Worm (Caenorhabditis elegans) whole organism, young adult: ENCODE data around the gene F35E8.7.
A peak's percentile ranks its signal among the peaks of the same experiment; 100 is the strongest.

Experiments used
- B0035.1 ChIP-seq: sonication (generic microtip); optimal IDR thresholded peaks from 2 replicates; lab custom pipeline; 2016; ENCODE audit warnings: missing genetic modification characterization, mild to moderate bottlenecking, missing compliant biosample characterization, missing genotype, missing genetic modification reagents
- C17E4.6 ChIP-seq: fragments of 200-800 bp; sonication (Bioruptor generic); IDR thresholded peaks from 2 replicates; pipeline ENCODE4 v1.3.6; 2022; ENCODE audit warnings: missing genetic modification reagents, missing genetic modification characterization, missing compliant biosample characterization
- F39B2.1 ChIP-seq: fragments of 200-800 bp; sonication (Bioruptor generic); IDR thresholded peaks from 2 replicates; pipeline ENCODE4 v1.3.6; 2022; ENCODE audit warnings: missing genetic modification reagents, missing genetic modification characterization, missing compliant biosample characterization
- F52B5.7 ChIP-seq: sonication (generic microtip); optimal IDR thresholded peaks from 2 replicates; lab custom pipeline; 2016; ENCODE audit warnings: mild to moderate bottlenecking, missing genetic modification characterization, missing compliant biosample characterization
- F57C9.4 ChIP-seq: sonication (generic microtip); optimal IDR thresholded peaks from 2 replicates; lab custom pipeline; 2017; ENCODE audit warnings: mild to moderate bottlenecking, missing genetic modification characterization, missing compliant biosample characterization
- K12H6.12 ChIP-seq: fragments of 200-800 bp; sonication (Bioruptor generic); optimal IDR thresholded peaks from 2 replicates; lab custom pipeline; 2018; ENCODE audit warnings: mild to moderate bottlenecking, missing genetic modification characterization, missing compliant biosample characterization
- Y67H2A.10 ChIP-seq: fragments of 200-800 bp; sonication (Bioruptor generic); conservative IDR thresholded peaks from 2 replicates; pipeline ENCODE4 v1.3.6; 2022; ENCODE audit warnings: missing genetic modification reagents, missing genetic modification characterization, missing compliant biosample characterization
- attf-3 ChIP-seq: fragments of 200-800 bp; sonication (Bioruptor generic); conservative IDR thresholded peaks from 2 replicates; pipeline ENCODE4 v1.3.6; 2022; ENCODE audit warnings: missing genetic modification reagents, missing genetic modification characterization, missing compliant biosample characterization
- bed-2 ChIP-seq: fragments of 200-800 bp; sonication (Bioruptor generic); IDR thresholded peaks from 2 replicates; pipeline ENCODE4 v1.3.6; 2022; ENCODE audit warnings: missing genetic modification reagents, missing genetic modification characterization, missing compliant biosample characterization
- ceh-58 ChIP-seq: fragments of 200-800 bp; sonication (Bioruptor generic); IDR thresholded peaks from 2 replicates; pipeline ENCODE4 v1.3.6; 2022; ENCODE audit warnings: missing genetic modification characterization, missing compliant biosample characterization
- chd-7 ChIP-seq: sonication (generic microtip); optimal IDR thresholded peaks from 2 replicates; lab custom pipeline; 2016; ENCODE audit warnings: mild to moderate bottlenecking, missing genetic modification characterization, moderate library complexity, missing compliant biosample characterization
- egl-18 ChIP-seq: fragments of 200-800 bp; sonication (Bioruptor generic); IDR thresholded peaks from 2 replicates; pipeline ENCODE4 v1.3.6; 2022; ENCODE audit warnings: missing genetic modification reagents, missing genetic modification characterization, missing compliant biosample characterization
- egrh-3 ChIP-seq: fragments of 200-800 bp; sonication (Bioruptor generic); IDR thresholded peaks from 2 replicates; pipeline ENCODE4 v1.3.6; 2022; ENCODE audit warnings: missing genetic modification reagents, missing genetic modification characterization, missing compliant biosample characterization
- ekl-4 ChIP-seq: fragments of 200-800 bp; sonication (Bioruptor generic); IDR thresholded peaks from 2 replicates; pipeline ENCODE4 v1.3.6; 2022; ENCODE audit warnings: missing genetic modification reagents, missing genetic modification characterization, missing compliant biosample characterization
- hmg-1.2 ChIP-seq: fragments of 200-800 bp; sonication (Bioruptor generic); IDR thresholded peaks from 2 replicates; pipeline ENCODE4 v1.3.6; 2022; ENCODE audit warnings: missing genetic modification reagents, missing genetic modification characterization, missing compliant biosample characterization
- hrde-1 ChIP-seq: sonication (generic microtip); optimal IDR thresholded peaks from 2 replicates; lab custom pipeline; 2016; ENCODE audit warnings: missing genetic modification characterization, mild to moderate bottlenecking, missing compliant biosample characterization, moderate library complexity, missing genotype, missing genetic modification reagents, borderline replicate concordance
- let-526 ChIP-seq: fragments of 200-800 bp; sonication (Bioruptor generic); IDR thresholded peaks from 2 replicates; pipeline ENCODE4 v1.3.6; 2022; ENCODE audit warnings: missing genetic modification reagents, missing genetic modification characterization, missing compliant biosample characterization
- let-607 ChIP-seq, 2 experiments: fragments of 200-800 bp in 1 of 2; sonication (Bioruptor generic) in 1 of 2; sonication (generic microtip) in 1 of 2; optimal IDR thresholded peaks; 2 replicates each; lab custom pipeline; 2016 to 2018; ENCODE audit warnings: mild to moderate bottlenecking in 2 of 2, missing compliant biosample characterization in 2 of 2, missing genetic modification characterization in 2 of 2, moderate library complexity in 2 of 2, missing genotype in 1 of 2
- lin-54 ChIP-seq: fragments of 200-800 bp; sonication (Bioruptor generic); optimal IDR thresholded peaks from 2 replicates; lab custom pipeline; 2018; ENCODE audit warnings: mild to moderate bottlenecking, missing genetic modification characterization, missing compliant biosample characterization
- lir-1 ChIP-seq: fragments of 200-800 bp; sonication (Bioruptor generic); conservative IDR thresholded peaks from 2 replicates; pipeline ENCODE4 v1.3.6; 2022; ENCODE audit warnings: missing genetic modification reagents, missing genetic modification characterization, missing compliant biosample characterization
- madf-3 ChIP-seq: fragments of 200-800 bp; sonication (Bioruptor generic); IDR thresholded peaks from 2 replicates; pipeline ENCODE4 v1.3.6; 2022; ENCODE audit warnings: missing genetic modification reagents, missing genetic modification characterization, missing compliant biosample characterization
- nhr-179 ChIP-seq: sonication (generic microtip); optimal IDR thresholded peaks from 2 replicates; lab custom pipeline; 2016; ENCODE audit warnings: mild to moderate bottlenecking, missing genetic modification characterization, missing compliant biosample characterization
- nhr-80 ChIP-seq: sonication (generic microtip); optimal IDR thresholded peaks from 2 replicates; lab custom pipeline; 2016; ENCODE audit warnings: missing genetic modification characterization, missing compliant biosample characterization
- nhr-90 ChIP-seq: sonication (generic microtip); optimal IDR thresholded peaks from 2 replicates; lab custom pipeline; 2016; ENCODE audit warnings: missing genotype, mild to moderate bottlenecking, missing genetic modification characterization, missing compliant biosample characterization
- pbrm-1 ChIP-seq: fragments of 200-800 bp; sonication (Bioruptor generic); IDR thresholded peaks from 2 replicates; pipeline ENCODE4 v1.3.6; 2022; ENCODE audit warnings: missing genetic modification reagents, missing genetic modification characterization, missing compliant biosample characterization
- sdz-38 ChIP-seq: sonication (generic microtip); optimal IDR thresholded peaks from 2 replicates; lab custom pipeline; 2016; ENCODE audit warnings: missing genotype, missing genetic modification characterization, missing compliant biosample characterization
- somi-1 ChIP-seq: fragments of 200-800 bp; sonication (Bioruptor generic); optimal IDR thresholded peaks from 2 replicates; lab custom pipeline; 2018; ENCODE audit warnings: mild to moderate bottlenecking, missing genetic modification characterization, missing compliant biosample characterization
- sptf-2 ChIP-seq: fragments of 200-800 bp; sonication (Bioruptor generic); optimal IDR thresholded peaks from 2 replicates; lab custom pipeline; 2018; ENCODE audit warnings: mild to moderate bottlenecking, missing genetic modification characterization, missing compliant biosample characterization
- tbp1 ChIP-seq: fragments of 200-800 bp; sonication (Bioruptor generic); optimal IDR thresholded peaks from 2 replicates; lab custom pipeline; 2018; ENCODE audit warnings: mild to moderate bottlenecking, missing genetic modification characterization, missing compliant biosample characterization
- ztf-26 ChIP-seq: sonication (generic microtip); optimal IDR thresholded peaks from 2 replicates; lab custom pipeline; 2017; ENCODE audit warnings: missing genetic modification characterization, missing compliant biosample characterization
- ztf-3 ChIP-seq: fragments of 200-800 bp; sonication (Bioruptor generic); optimal IDR thresholded peaks from 2 replicates; lab custom pipeline; 2018; ENCODE audit warnings: mild to moderate bottlenecking, missing genetic modification characterization, missing compliant biosample characterization

F35E8.7 gene

ce11 chrV:15950903-15951302 is 37.1 kb downstream of the F35E8.7 start, which contains the start of gene srw-59:
Gene srw-59 (minus strand): TSS chrV:15951003.
- TF ChIP-seq F52B5.7 (tag; lab: Kevin White, UChicago) (no peak), F57C9.4 (tag; lab: Kevin White, UChicago) (no peak), nhr-80 (tag; lab: Kevin White, UChicago) (no peak), ztf-26 (tag; lab: Kevin White, UChicago) (no peak), attf-3 (GFP tag; lab: Robert Waterston, UW) (no peak), egl-18 (GFP tag; lab: Robert Waterston, UW) (no peak), madf-3 (GFP tag; lab: Robert Waterston, UW) (no peak), tbp1 (GFP tag; lab: Kevin White, UChicago) (no peak), hrde-1 (tag; lab: Kevin White, UChicago) (no peak), somi-1 (GFP tag; lab: Kevin White, UChicago) (no peak), lin-54 (GFP tag; lab: Kevin White, UChicago) (no peak), ztf-3 (GFP tag; lab: Kevin White, UChicago) (no peak), Y67H2A.10 (GFP tag; lab: Robert Waterston, UW) (no peak)
- TF ChIP-seq, all 124 proteins: peak for 0

ce11 chrV:15952762-15953161 is 38.9 kb downstream of the F35E8.7 start, which contains the start of gene srw-56:
Gene srw-56 (minus strand): TSS chrV:15952862.
- TF ChIP-seq K12H6.12 (tag; lab: Kevin White, UChicago) (no peak), ceh-58 (GFP tag; lab: Robert Waterston, UW) (no peak), egrh-3 (no peak), C17E4.6 (GFP tag; lab: Robert Waterston, UW) (no peak), F57C9.4 (tag; lab: Kevin White, UChicago) (no peak)

- TF ChIP-seq ekl-4 (GFP tag; lab: Robert Waterston, UW) (no peak), B0035.1 (tag; lab: Kevin White, UChicago) (no peak), sdz-38 (tag; lab: Kevin White, UChicago) (no peak), chd-7 (tag; lab: Kevin White, UChicago) (no peak)
- TF ChIP-seq, all 124 proteins: peak for 0
Observed at ce11 chrV:15954932-15955331, 41.1 kb downstream of the F35E8.7 start, which contains the start of gene srw-57. Gene srw-57 (minus strand): TSS chrV:15955032.

- TF ChIP-seq sptf-2 (GFP tag; lab: Kevin White, UChicago) (no peak), let-607 (tag; optimal IDR thresholded peaks at IDR 0.05; lab: Kevin White, UChicago) (no peak), nhr-90 (tag; lab: Kevin White, UChicago) (no peak), nhr-179 (tag; lab: Kevin White, UChicago) (no peak), pbrm-1 (GFP tag; lab: Robert Waterston, UW) (no peak)
Observed at ce11 chrV:15955497-15955896, 41.7 kb downstream of the F35E8.7 start, which contains the start of gene srh-186. Gene srh-186 (plus strand): TSS chrV:15955797.

- no peak for TF ChIP-seq bed-2
- TF ChIP-seq, all 124 proteins: peak for 0
Observed at ce11 chrV:15957098-15957497, 43.3 kb downstream of the F35E8.7 start, which contains the start of gene F36G9.3. Gene F36G9.3 (plus strand): TSS chrV:15957398.

- no peak for TF ChIP-seq F39B2.1 (GFP tag; lab: Robert Waterston, UW)
- TF ChIP-seq let-526: no peak
- TF ChIP-seq lir-1 (GFP tag; lab: Robert Waterston, UW): no peak
- TF ChIP-seq hmg-1.2 (GFP tag; lab: Robert Waterston, UW): peak; percentile 70; the same call in 1 of the 2 replicates
Observed at ce11 chrV:15959456-15959855, 45.6 kb downstream of the F35E8.7 start.
